Fruit fly (Drosophila melanogaster) whole organism, embryonic: ENCODE measurements around the gene Tcs6.

ENCODE experiments used
- Adf1 ChIP-seq: fragments of 200-800 bp; sonication (Bioruptor generic); IDR thresholded peaks from 2 replicates; pipeline ENCODE4 v1.3.6; 2022; ENCODE audit warnings: missing biosample characterization, missing genetic modification characterization
- Antp ChIP-seq: fragments of 200-800 bp; sonication (Bioruptor generic); optimal IDR thresholded peaks from 3 replicates; lab custom pipeline; 2016; ENCODE audit warnings: missing biosample characterization, missing genetic modification characterization
- CG12071 ChIP-seq: fragments of 200-800 bp; sonication (Bioruptor generic); optimal IDR thresholded peaks from 3 replicates; lab custom pipeline; 2018; ENCODE audit warnings: missing biosample characterization, mild to moderate bottlenecking, missing genetic modification characterization
- CG12104 ChIP-seq: fragments of 200-800 bp; sonication (Bioruptor generic); optimal IDR thresholded peaks from 3 replicates; lab custom pipeline; 2016; ENCODE audit warnings: missing biosample characterization, missing genetic modification characterization
- CG15696 ChIP-seq: fragments of 200-800 bp; sonication (Bioruptor generic); optimal IDR thresholded peaks from 2 replicates; lab custom pipeline; 2019; ENCODE audit warnings: missing biosample characterization, mild to moderate bottlenecking, missing genetic modification characterization, moderate library complexity
- CG17361 ChIP-seq: fragments of 200-800 bp; sonication (Bioruptor generic); IDR thresholded peaks from 3 replicates; pipeline ENCODE4 v1.3.6; 2022; ENCODE audit warnings: missing biosample characterization, missing genetic modification characterization
- CG18011 ChIP-seq: fragments of 200-800 bp; sonication (Bioruptor generic); optimal IDR thresholded peaks from 2 replicates; lab custom pipeline; 2017; ENCODE audit warnings: missing biosample characterization, missing genetic modification characterization, mild to moderate bottlenecking, moderate library complexity, missing genotype
- CG18619 ChIP-seq: fragments of 200-800 bp; sonication (Bioruptor generic); optimal IDR thresholded peaks from 3 replicates; lab custom pipeline; 2017; ENCODE audit warnings: missing biosample characterization, mild to moderate bottlenecking, missing genetic modification characterization
- CG2129 ChIP-seq: fragments of 200-800 bp; sonication (Bioruptor generic); IDR thresholded peaks from 2 replicates; pipeline ENCODE4 v1.3.6; 2022; ENCODE audit warnings: missing biosample characterization, missing genetic modification characterization; ENCODE audit not compliant: partially characterized antibody
- CG2202 ChIP-seq: fragments of 200-800 bp; sonication (Bioruptor generic); optimal IDR thresholded peaks from 2 replicates; lab custom pipeline; 2018; ENCODE audit warnings: missing biosample characterization, mild to moderate bottlenecking, missing genetic modification characterization
- CG30431 ChIP-seq: fragments of 200-800 bp; sonication (Bioruptor generic); optimal IDR thresholded peaks from 2 replicates; lab custom pipeline; 2017; ENCODE audit warnings: missing biosample characterization, missing genetic modification characterization
- CG43689 ChIP-seq: fragments of 200-800 bp; sonication (Bioruptor generic); IDR thresholded peaks from 2 replicates; pipeline ENCODE4 v1.3.6; 2022; ENCODE audit warnings: missing biosample characterization, missing genetic modification characterization
- CG5953 ChIP-seq: fragments of 200-800 bp; sonication (Bioruptor generic); IDR thresholded peaks from 2 replicates; pipeline ENCODE4 v1.3.6; 2022; ENCODE audit warnings: missing biosample characterization, missing genetic modification characterization
- CG6254 ChIP-seq: fragments of 200-800 bp; sonication (Bioruptor generic); optimal IDR thresholded peaks from 3 replicates; lab custom pipeline; 2017; ENCODE audit warnings: mild to moderate bottlenecking, missing biosample characterization, missing genetic modification reagents, missing genetic modification characterization
- CG7372 ChIP-seq: fragments of 200-800 bp; sonication (Bioruptor generic); IDR thresholded peaks from 2 replicates; pipeline ENCODE4 v1.3.6; 2022; ENCODE audit warnings: missing biosample characterization, missing genetic modification characterization
- CG7839 ChIP-seq: fragments of 200-800 bp; sonication (Bioruptor generic); optimal IDR thresholded peaks from 3 replicates; lab custom pipeline; 2018; ENCODE audit warnings: missing biosample characterization, mild to moderate bottlenecking, missing genetic modification characterization, moderate library complexity
- CG8359 ChIP-seq: fragments of 200-800 bp; sonication (Bioruptor generic); optimal IDR thresholded peaks from 2 replicates; lab custom pipeline; 2017; ENCODE audit warnings: missing biosample characterization, mild to moderate bottlenecking, missing genetic modification characterization, borderline replicate concordance
- CHES-1-like ChIP-seq: fragments of 200-800 bp; sonication (Bioruptor generic); optimal IDR thresholded peaks from 2 replicates; lab custom pipeline; 2016; ENCODE audit warnings: missing biosample characterization, missing genetic modification characterization
- D ChIP-seq, 2 experiments: fragments of 200-800 bp in 1 of 2; fragments of >200 bp in 1 of 2; sonication (Bioruptor generic) in 1 of 2; optimal IDR thresholded peaks; 2 replicates in 1 of 2; 3 replicates in 1 of 2; lab custom pipeline; 2017; ENCODE audit warnings: mild to moderate bottlenecking in 1 of 2, missing biosample characterization in 1 of 2, missing genetic modification characterization in 1 of 2, missing genetic modification reagents in 1 of 2
- Hr51 ChIP-seq, 2 experiments: fragments of 200-800 bp; sonication (Bioruptor generic); optimal IDR thresholded peaks; 2 replicates in 1 of 2; 3 replicates in 1 of 2; lab custom pipeline; 2016 to 2018; ENCODE audit warnings: missing biosample characterization in 2 of 2, missing genetic modification characterization in 2 of 2, mild to moderate bottlenecking in 1 of 2, moderate library complexity in 1 of 2
- MBD-R2 ChIP-seq: fragments of 200-800 bp; sonication (Bioruptor generic); IDR thresholded peaks from 2 replicates; pipeline ENCODE4 v1.3.6; 2022; ENCODE audit warnings: missing biosample characterization, missing genetic modification characterization
- Trl ChIP-seq, 3 experiments: fragments of >200 bp in 2 of 3; fragments of 200-800 bp in 1 of 3; sonication (Bioruptor generic) in 1 of 3; optimal IDR thresholded peaks; 2 replicates in 1 of 3; 3 replicates in 2 of 3; lab custom pipeline; 2016 to 2017; ENCODE audit warnings: missing biosample characterization in 1 of 3, missing genetic modification characterization in 1 of 3
- ase ChIP-seq: fragments of 200-800 bp; sonication (Bioruptor generic); IDR thresholded peaks from 3 replicates; pipeline ENCODE4 v1.3.6; 2022; ENCODE audit warnings: missing biosample characterization, missing genetic modification characterization
- crc ChIP-seq: fragments of 200-800 bp; sonication (Bioruptor generic); optimal IDR thresholded peaks from 2 replicates; lab custom pipeline; 2016; ENCODE audit warnings: missing biosample characterization, missing genetic modification characterization
- dimm ChIP-seq: fragments of 200-800 bp; sonication (Bioruptor generic); IDR thresholded peaks from 2 replicates; pipeline ENCODE4 v1.3.6; 2022; ENCODE audit warnings: missing biosample characterization, missing genetic modification characterization
- dpn ChIP-seq, 2 experiments: fragments of 200-800 bp; sonication (Bioruptor generic); optimal IDR thresholded peaks; 3 replicates each; lab custom pipeline; 2016; ENCODE audit warnings: missing biosample characterization in 2 of 2, missing genetic modification characterization in 2 of 2
- esg ChIP-seq: fragments of 200-800 bp; sonication (Bioruptor generic); conservative IDR thresholded peaks from 2 replicates; pipeline ENCODE4 v1.3.6; 2022; ENCODE audit warnings: missing biosample characterization, missing genetic modification characterization
- eyg ChIP-seq: fragments of 200-800 bp; sonication (Bioruptor generic); optimal IDR thresholded peaks from 3 replicates; lab custom pipeline; 2016; ENCODE audit warnings: missing biosample characterization, missing genetic modification characterization
- fd96Cb ChIP-seq: fragments of 200-800 bp; sonication (Bioruptor generic); optimal IDR thresholded peaks from 2 replicates; lab custom pipeline; 2018; ENCODE audit warnings: missing biosample characterization, mild to moderate bottlenecking, missing genetic modification characterization, moderate library complexity
- gsb-n ChIP-seq: fragments of 200-800 bp; sonication (Bioruptor generic); optimal IDR thresholded peaks from 3 replicates; lab custom pipeline; 2018; ENCODE audit warnings: missing biosample characterization, mild to moderate bottlenecking, missing genetic modification characterization
- jumu ChIP-seq: fragments of 200-800 bp; sonication (Bioruptor generic); optimal IDR thresholded peaks from 3 replicates; lab custom pipeline; 2016; ENCODE audit warnings: missing biosample characterization, missing genetic modification characterization
- lab ChIP-seq: fragments of 200-800 bp; sonication (Bioruptor generic); optimal IDR thresholded peaks from 3 replicates; lab custom pipeline; 2017; ENCODE audit warnings: missing biosample characterization, missing genetic modification characterization, mild to moderate bottlenecking, moderate library complexity, missing genetic modification reagents
- lilli ChIP-seq: fragments of 200-800 bp; sonication (Bioruptor generic); optimal IDR thresholded peaks from 3 replicates; lab custom pipeline; 2016; ENCODE audit warnings: missing biosample characterization, missing genetic modification characterization
- maf-S ChIP-seq: fragments of 200-800 bp; sonication (Bioruptor generic); optimal IDR thresholded peaks from 2 replicates; lab custom pipeline; 2016; ENCODE audit warnings: missing biosample characterization, missing genetic modification characterization
- mirr ChIP-seq: fragments of 200-800 bp; sonication (Bioruptor generic); optimal IDR thresholded peaks from 3 replicates; lab custom pipeline; 2018; ENCODE audit warnings: missing biosample characterization, mild to moderate bottlenecking, missing genetic modification characterization
- mld ChIP-seq: fragments of 200-800 bp; sonication (Bioruptor generic); IDR thresholded peaks from 3 replicates; pipeline ENCODE4 v1.3.6; 2022; ENCODE audit warnings: missing biosample characterization, missing genetic modification characterization; ENCODE audit not compliant: partially characterized antibody
- nom ChIP-seq: fragments of 200-800 bp; sonication (Bioruptor generic); optimal IDR thresholded peaks from 2 replicates; lab custom pipeline; 2017; ENCODE audit warnings: missing biosample characterization, missing genetic modification characterization, mild to moderate bottlenecking, moderate library complexity, missing genetic modification reagents
- oc ChIP-seq: fragments of 200-800 bp; sonication (Bioruptor generic); optimal IDR thresholded peaks from 2 replicates; lab custom pipeline; 2018; ENCODE audit warnings: missing biosample characterization, mild to moderate bottlenecking, missing genetic modification characterization, moderate library complexity
- pan ChIP-seq, 4 experiments: fragments of >200 bp in 3 of 4; fragments of 200-800 bp in 1 of 4; sonication (Bioruptor generic) in 1 of 4; optimal IDR thresholded peaks in 3 of 4; IDR thresholded peaks in 1 of 4; 2 replicates each; pipeline versions ENCODE4 v1.3.6 to Lab custom; 2017 to 2022; ENCODE audit warnings: missing biosample characterization in 2 of 4, missing genetic modification characterization in 2 of 4, mixed read lengths in 1 of 4
- prd ChIP-seq, 3 experiments: fragments of >200 bp in 2 of 3; fragments of 200-800 bp in 1 of 3; sonication (Bioruptor generic) in 1 of 3; optimal IDR thresholded peaks in 2 of 3; IDR thresholded peaks in 1 of 3; 2 replicates in 2 of 3; 3 replicates in 1 of 3; pipeline versions ENCODE4 v1.3.6 to Lab custom; 2017 to 2022; ENCODE audit warnings: missing biosample characterization in 1 of 3, missing genetic modification characterization in 1 of 3
- sima ChIP-seq: fragments of 200-800 bp; sonication (Bioruptor generic); optimal IDR thresholded peaks from 2 replicates; lab custom pipeline; 2016; ENCODE audit warnings: missing biosample characterization, missing genetic modification characterization
- slp2 ChIP-seq: fragments of 200-800 bp; sonication (Bioruptor generic); optimal IDR thresholded peaks from 2 replicates; lab custom pipeline; 2016; ENCODE audit warnings: missing biosample characterization, missing genetic modification characterization
- tgo ChIP-seq: fragments of 200-800 bp; sonication (Bioruptor generic); IDR thresholded peaks from 3 replicates; pipeline ENCODE4 v1.3.6; 2022; ENCODE audit warnings: missing biosample characterization, missing genetic modification characterization
- tup ChIP-seq: fragments of 200-800 bp; sonication (Bioruptor generic); optimal IDR thresholded peaks from 2 replicates; lab custom pipeline; 2016; ENCODE audit warnings: missing biosample characterization, mild to moderate bottlenecking, missing genetic modification characterization, moderate library complexity
- wor ChIP-seq: fragments of 200-800 bp; sonication (Bioruptor generic); IDR thresholded peaks from 2 replicates; pipeline ENCODE4 v1.3.6; 2022; ENCODE audit warnings: missing biosample characterization, missing genetic modification characterization

Tcs6 gene

DNA sequence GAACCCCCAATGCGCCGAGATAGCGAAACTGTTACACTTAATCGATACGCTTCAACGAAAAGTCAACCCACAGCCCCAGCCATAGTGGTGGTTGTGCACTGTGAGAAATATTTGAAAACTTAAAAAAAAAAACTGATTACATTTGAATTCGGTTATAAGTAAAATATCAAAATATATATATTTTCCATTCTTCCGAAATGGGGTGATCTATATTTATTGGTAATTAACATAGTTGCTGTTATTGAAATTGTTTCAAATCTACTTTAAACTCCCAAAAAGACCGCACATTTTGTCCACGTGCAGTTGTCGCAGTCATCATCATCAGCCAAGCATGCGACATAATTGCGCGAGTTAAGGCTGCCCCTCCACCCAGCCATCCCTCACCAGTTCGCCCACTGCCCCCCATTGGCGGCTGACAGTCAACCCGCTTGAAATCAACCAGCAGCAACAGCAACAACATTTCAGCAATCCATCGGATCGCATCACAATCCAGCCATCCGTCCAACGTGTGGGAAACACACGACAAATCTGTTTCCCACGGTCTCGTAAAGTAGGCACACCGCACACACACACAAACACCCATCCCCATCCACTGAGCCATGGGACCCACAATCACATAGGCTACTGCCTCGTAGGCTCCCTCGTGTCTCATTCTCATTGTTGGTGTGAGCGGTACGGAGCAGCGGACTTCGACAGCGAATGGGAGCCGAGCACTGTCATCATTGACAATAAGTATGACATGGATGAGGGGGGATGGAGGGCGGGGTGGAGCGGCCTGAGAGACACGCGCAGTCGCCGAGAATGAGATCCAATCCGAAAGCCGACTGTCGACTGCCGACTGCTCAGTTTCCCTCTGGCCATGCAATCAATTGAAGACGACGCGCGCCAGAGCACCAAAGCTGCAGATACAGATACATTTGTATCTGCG, 37.5 kb downstream of the Tcs6 start (continued):
- TF ChIP-seq CG2129 (GFP tag; lab: Robert Waterston, UW) (no peak), slp2 (GFP tag; lab: Kevin White, UChicago) (no peak), D (optimal IDR thresholded peaks at IDR 0.05; lab: Kevin White, UChicago) (no peak), D (GFP tag; optimal IDR thresholded peaks at IDR 0.05; lab: Kevin White, UChicago) (peak; percentile 50), tgo (GFP tag; lab: Robert Waterston, UW) (peak; percentile 62), CG2202 (peak; percentile 36), jumu (GFP tag; lab: Kevin White, UChicago) (no peak), dimm (GFP tag; lab: Robert Waterston, UW) (no peak), ase (GFP tag; lab: Robert Waterston, UW) (0 out of 3 replicates have a peak, but pooled peaks have one; percentile 38), esg (peak; percentile 56), eyg (GFP tag; lab: Kevin White, UChicago) (no peak), lilli (GFP tag; lab: Kevin White, UChicago) (peak; percentile 45), CG18619 (GFP tag; lab: Kevin White, UChicago) (peak; percentile 33), tup (GFP tag; lab: Kevin White, UChicago) (no peak), CG30431 (GFP tag; lab: Kevin White, UChicago) (peak; percentile 6), pan (optimal IDR thresholded peaks at IDR 0.05; lab: Kevin White, UChicago) (no peak), pan (GFP tag; optimal IDR thresholded peaks at IDR 0.05 in 1 of 2, IDR thresholded peaks at IDR 0.05 in 1 of 2) (peak in 1 of 2 experiments; percentile 79), mirr (GFP tag; lab: Kevin White, UChicago) (peak; percentile 33), Adf1 (GFP tag; lab: Robert Waterston, UW) (peak; percentile 88), CG6254 (GFP tag; lab: Kevin White, UChicago) (peak; percentile 28), gsb-n (peak; percentile 58), wor (peak; percentile 53; the same call in 1 of the 2 replicates), Trl (optimal IDR thresholded peaks at IDR 0.05; lab: Kevin White, UChicago) (peak; percentile 54 to 73), Trl (GFP tag; optimal IDR thresholded peaks at IDR 0.05; lab: Kevin White, UChicago) (no peak), mld (no peak), CG7372 (GFP tag; lab: Robert Waterston, UW) (peak; percentile 25; the same call in 1 of the 2 replicates), CG5953 (0 out of 2 replicates have a peak, but pooled peaks have one; percentile 26), crc (GFP tag; lab: Kevin White, UChicago) (no peak), CG12071 (GFP tag; lab: Kevin White, UChicago) (no peak), CG15696 (tag; lab: Kevin White, UChicago) (peak; percentile 64), Antp (GFP tag; lab: Kevin White, UChicago) (no peak), prd (optimal IDR thresholded peaks at IDR 0.05; lab: Kevin White, UChicago) (no peak), prd (GFP tag; IDR thresholded peaks at IDR 0.05; lab: Robert Waterston, UW) (peak; percentile 57; the same call in 1 of the 3 replicates), fd96Cb (peak; percentile 77), CG18011 (GFP tag; lab: Kevin White, UChicago) (no peak), lab (GFP tag; lab: Kevin White, UChicago) (peak; percentile 67), maf-S (GFP tag; lab: Kevin White, UChicago) (no peak), oc (tag; lab: Kevin White, UChicago) (no peak), CHES-1-like (GFP tag; lab: Kevin White, UChicago) (no peak), CG12104 (GFP tag; lab: Kevin White, UChicago) (peak; percentile 45), CG43689 (GFP tag; lab: Robert Waterston, UW) (no peak), sima (GFP tag; lab: Kevin White, UChicago) (no peak), Hr51 (GFP tag; optimal IDR thresholded peaks at IDR 0.05; lab: Kevin White, UChicago) (peak in 1 of 2 experiments; percentile 82), nom (GFP tag; lab: Kevin White, UChicago) (peak; percentile 10), dpn (GFP tag; optimal IDR thresholded peaks at IDR 0.05; lab: Kevin White, UChicago) (peak in 1 of 2 experiments; percentile 23), CG8359 (GFP tag; lab: Kevin White, UChicago) (peak; percentile 22), CG17361 (peak; percentile 78; the same call in 2 of the 3 replicates), CG7839 (peak; percentile 77), MBD-R2 (GFP tag; lab: Robert Waterston, UW) (no peak; the same call in 1 of the 2 replicates)
